Worm (Caenorhabditis elegans) whole organism, L1 larva: ENCODE measurements around the gene F49C12.4.

Source experiments
- C04F5.9 ChIP-seq: sonication (generic microtip); optimal IDR thresholded peaks from 2 replicates; lab custom pipeline; 2016; ENCODE audit warnings: missing genetic modification characterization, missing compliant biosample characterization
- C16A3.4 ChIP-seq: fragments of 150-350 bp; optimal IDR thresholded peaks from 2 replicates; lab custom pipeline; 2014; ENCODE audit warnings: missing biosample characterization, missing genetic modification characterization
- C34B4.2 ChIP-seq: sonication (generic microtip); optimal IDR thresholded peaks from 2 replicates; lab custom pipeline; 2017; ENCODE audit warnings: mild to moderate bottlenecking, missing genetic modification characterization, missing compliant biosample characterization
- Y116A8C.19 ChIP-seq: sonication (generic microtip); optimal IDR thresholded peaks from 2 replicates; lab custom pipeline; 2016; ENCODE audit warnings: missing compliant biosample characterization, missing genetic modification characterization, borderline replicate concordance
- ama-1 ChIP-seq: fragments of 150-350 bp; optimal IDR thresholded peaks from 2 replicates; lab custom pipeline; 2014
- ceh-8 ChIP-seq: fragments of 200-800 bp; sonication (Bioruptor generic); optimal IDR thresholded peaks from 2 replicates; lab custom pipeline; 2018; ENCODE audit warnings: mild to moderate bottlenecking, missing genetic modification characterization, moderate library complexity, missing compliant biosample characterization
- dpl-1 ChIP-seq, 3 experiments: fragments of 150-350 bp in 2 of 3; sonication (generic microtip) in 1 of 3; optimal IDR thresholded peaks; 2 replicates each; lab custom pipeline; 2014 to 2017; ENCODE audit warnings: missing biosample characterization in 3 of 3, missing genetic modification characterization in 3 of 3, missing genetic modification reagents in 3 of 3
- dsc-1 ChIP-seq: sonication (generic microtip); optimal IDR thresholded peaks from 2 replicates; lab custom pipeline; 2016; ENCODE audit warnings: mild to moderate bottlenecking, missing genetic modification characterization, missing compliant biosample characterization
- efl-1 ChIP-seq, 4 experiments: fragments of 150-350 bp; optimal IDR thresholded peaks in 3 of 4; peaks in 1 of 4; 1 replicate in 1 of 4; 2 replicates in 3 of 4; lab custom pipeline; 2014; ENCODE audit warnings: missing biosample characterization in 2 of 4, missing genetic modification characterization in 2 of 4, missing genetic modification reagents in 2 of 4
- efl-3 ChIP-seq: fragments of 200-800 bp; sonication (Bioruptor generic); optimal IDR thresholded peaks from 2 replicates; lab custom pipeline; 2018; ENCODE audit warnings: mild to moderate bottlenecking, missing genetic modification characterization, missing compliant biosample characterization
- egl-13 ChIP-seq: sonication (generic microtip); optimal IDR thresholded peaks from 2 replicates; lab custom pipeline; 2016; ENCODE audit warnings: missing genotype, missing genetic modification reagents, missing genetic modification characterization, missing compliant biosample characterization
- elt-2 ChIP-seq: sonication (generic microtip); optimal IDR thresholded peaks from 2 replicates; lab custom pipeline; 2016; ENCODE audit warnings: missing genetic modification characterization, mild to moderate bottlenecking, inconsistent platforms, missing compliant biosample characterization, missing genetic modification reagents
- elt-3 ChIP-seq, 6 experiments: fragments of 150-350 bp in 1 of 6; sonication (generic microtip); optimal IDR thresholded peaks; 2 replicates each; lab custom pipeline; 2017 to 2018; ENCODE audit warnings: missing biosample characterization in 6 of 6, missing genetic modification characterization in 6 of 6, inconsistent platforms in 1 of 6
- fkh-4 ChIP-seq: sonication (generic microtip); optimal IDR thresholded peaks from 2 replicates; lab custom pipeline; 2016; ENCODE audit warnings: missing compliant biosample characterization, missing genetic modification characterization, borderline replicate concordance
- hlh-17 ChIP-seq: fragments of 200-800 bp; sonication (Bioruptor generic); optimal IDR thresholded peaks from 2 replicates; lab custom pipeline; 2018; ENCODE audit warnings: missing genetic modification characterization, mild to moderate bottlenecking, missing compliant biosample characterization, moderate library complexity, borderline replicate concordance
- isw-1 ChIP-seq: fragments of 200-800 bp; sonication (Bioruptor generic); IDR thresholded peaks from 2 replicates; pipeline ENCODE4 v1.3.6; 2022; ENCODE audit warnings: missing genetic modification characterization, missing compliant biosample characterization
- lin-15B ChIP-seq: fragments of 150-350 bp; sonication (generic microtip); optimal IDR thresholded peaks from 3 replicates; lab custom pipeline; 2014; ENCODE audit warnings: missing biosample characterization, missing genetic modification characterization
- lin-35 ChIP-seq, 2 experiments: fragments of 150-350 bp; optimal IDR thresholded peaks; 2 replicates each; lab custom pipeline; 2014; ENCODE audit warnings: missing biosample characterization in 2 of 2, missing genetic modification characterization in 2 of 2, missing genetic modification reagents in 2 of 2
- lin-39 ChIP-seq: fragments of 150-350 bp; optimal IDR thresholded peaks from 2 replicates; lab custom pipeline; 2014; ENCODE audit warnings: missing biosample characterization, missing genetic modification reagents, missing genetic modification characterization
- lir-3 ChIP-seq: sonication (generic microtip); optimal IDR thresholded peaks from 2 replicates; lab custom pipeline; 2016; ENCODE audit warnings: mild to moderate bottlenecking, missing genetic modification characterization, moderate library complexity, missing compliant biosample characterization; ENCODE audit not compliant: poor library complexity
- lsy-2 ChIP-seq, 2 experiments: fragments of 150-350 bp; optimal IDR thresholded peaks; 2 replicates each; lab custom pipeline; 2014; ENCODE audit warnings: missing biosample characterization in 2 of 2, missing genetic modification characterization in 2 of 2
- mab-9 ChIP-seq: fragments of 200-800 bp; sonication (Bioruptor generic); IDR thresholded peaks from 2 replicates; pipeline ENCODE4 v1.3.6; 2022; ENCODE audit warnings: missing genetic modification reagents, missing genetic modification characterization, missing compliant biosample characterization
- mdl-1 ChIP-seq, 2 experiments: fragments of 150-350 bp; optimal IDR thresholded peaks; 2 replicates each; lab custom pipeline; 2014 to 2017; ENCODE audit warnings: missing biosample characterization in 2 of 2, missing genetic modification characterization in 2 of 2, inconsistent platforms in 1 of 2
- mef-2 ChIP-seq: fragments of 150-350 bp; optimal IDR thresholded peaks from 2 replicates; lab custom pipeline; 2014; ENCODE audit warnings: missing biosample characterization, missing genetic modification characterization
- mep-1 ChIP-seq: fragments of 150-350 bp; optimal IDR thresholded peaks from 2 replicates; lab custom pipeline; 2014; ENCODE audit warnings: missing biosample characterization, missing genetic modification characterization
- nhr-11 ChIP-seq: fragments of 150-350 bp; optimal IDR thresholded peaks from 2 replicates; lab custom pipeline; 2014; ENCODE audit warnings: missing biosample characterization, missing genetic modification characterization
- nhr-237 ChIP-seq: fragments of 150-350 bp; optimal IDR thresholded peaks from 2 replicates; lab custom pipeline; 2014; ENCODE audit warnings: missing biosample characterization, missing genetic modification characterization
- nhr-47 ChIP-seq: sonication (generic microtip); optimal IDR thresholded peaks from 2 replicates; lab custom pipeline; 2016; ENCODE audit warnings: mild to moderate bottlenecking, missing genetic modification characterization, moderate library complexity, missing compliant biosample characterization
- nhr-71 ChIP-seq: sonication (generic microtip); optimal IDR thresholded peaks from 2 replicates; lab custom pipeline; 2016; ENCODE audit warnings: mild to moderate bottlenecking, missing genetic modification characterization, moderate library complexity, missing compliant biosample characterization
- nhr-84 ChIP-seq: sonication (generic microtip); optimal IDR thresholded peaks from 2 replicates; lab custom pipeline; 2017; ENCODE audit warnings: missing biosample characterization, missing genetic modification characterization
- nhr-85 ChIP-seq: sonication (generic microtip); peaks from one replicate; lab custom pipeline; 2016; ENCODE audit warnings: missing genetic modification characterization, inconsistent platforms, missing compliant biosample characterization
- nhr-90 ChIP-seq: sonication (generic microtip); optimal IDR thresholded peaks from 2 replicates; lab custom pipeline; 2016; ENCODE audit warnings: mild to moderate bottlenecking, missing genetic modification characterization, missing compliant biosample characterization; ENCODE audit not compliant: poor library complexity
- sox-4 ChIP-seq: sonication (generic microtip); optimal IDR thresholded peaks from 2 replicates; lab custom pipeline; 2016; ENCODE audit warnings: missing genetic modification characterization, missing compliant biosample characterization
- sptf-1 ChIP-seq: fragments of 150-350 bp; optimal IDR thresholded peaks from 2 replicates; lab custom pipeline; 2014; ENCODE audit warnings: missing biosample characterization, missing genetic modification characterization
- swsn-7 ChIP-seq: sonication (generic microtip); optimal IDR thresholded peaks from 2 replicates; lab custom pipeline; 2016; ENCODE audit warnings: missing genetic modification characterization, missing compliant biosample characterization
- tbx-2 ChIP-seq: sonication (generic microtip); optimal IDR thresholded peaks from 2 replicates; lab custom pipeline; 2016; ENCODE audit warnings: missing genetic modification characterization, missing compliant biosample characterization
- unc-30 ChIP-seq: sonication (generic microtip); optimal IDR thresholded peaks from 2 replicates; lab custom pipeline; 2017; ENCODE audit warnings: missing biosample characterization, missing genetic modification characterization

The F49C12.4 gene

DNA sequence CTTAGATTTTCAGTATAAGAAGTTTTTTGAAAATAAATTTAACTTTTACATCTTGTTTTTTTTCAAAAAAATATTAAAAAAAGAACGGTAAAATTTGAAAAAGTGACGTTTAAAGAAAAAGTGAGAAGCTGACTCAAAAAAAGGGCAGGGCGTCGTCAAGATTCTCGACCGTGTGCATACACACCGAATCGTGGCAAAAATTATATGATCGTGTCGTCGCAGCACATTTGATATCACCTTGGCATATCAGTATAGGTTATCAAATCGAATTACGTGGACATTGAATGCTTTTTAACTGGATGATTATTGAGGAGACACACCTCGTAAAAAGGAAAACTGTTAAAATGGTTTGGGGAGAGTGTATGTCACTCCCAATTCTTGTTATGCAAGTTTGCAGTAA is 29.1 kb upstream of the F49C12.4 start:
- TF ChIP-seq nhr-90 (tag; lab: Kevin White, UChicago) (peak; percentile 5), efl-1 (optimal IDR thresholded peaks at IDR 0.05; lab: Kevin White, UChicago) (no peak), efl-1 (GFP tag; optimal IDR thresholded peaks at IDR 0.05 in 1 of 2; lab: Kevin White, UChicago) (peak in 1 of 2 experiments; percentile 41), elt-2 (tag; lab: Kevin White, UChicago) (peak; percentile 47), lin-39 (tag; lab: Kevin White, UChicago) (no peak), unc-30 (no peak), Y116A8C.19 (tag; lab: Kevin White, UChicago) (no peak), ama-1 (lab: Kevin White, UChicago) (peak; percentile 45), dsc-1 (no peak)

DNA sequence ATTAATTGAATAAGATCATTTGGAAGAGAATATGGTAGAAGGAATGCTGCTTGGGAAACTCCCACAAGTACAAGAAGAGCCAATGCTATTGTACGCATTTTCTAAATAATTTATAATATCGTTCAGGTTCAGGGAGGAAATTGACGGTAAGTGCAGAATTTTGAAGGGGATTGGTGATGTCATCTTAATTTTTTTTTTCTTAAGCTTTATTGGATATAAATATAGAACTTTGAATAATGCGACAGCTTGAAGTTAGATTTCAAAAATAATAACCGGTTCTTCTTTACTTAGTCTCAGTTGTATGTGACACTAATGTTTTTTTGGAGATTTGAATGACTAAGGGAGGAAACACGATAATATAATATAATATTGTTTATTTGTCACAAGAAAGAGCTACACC is 26.9 kb upstream of the F49C12.4 start, which contains the start of gene nspg-7.1:
Gene nspg-7.1 (minus strand): TSS at position 101 of the 400 bp plus-strand sequence.
- TF ChIP-seq efl-3 (GFP tag; lab: Kevin White, UChicago) (no peak), nhr-237 (tag; lab: Kevin White, UChicago) (no peak), elt-2 (tag; lab: Kevin White, UChicago) (no peak), mdl-1 (tag; optimal IDR thresholded peaks at IDR 0.05; lab: Kevin White, UChicago) (no peak), fkh-4 (no peak), lin-15B (tag; lab: Kevin White, UChicago) (no peak), Y116A8C.19 (tag; lab: Kevin White, UChicago) (no peak), nhr-71 (tag; lab: Kevin White, UChicago) (no peak), elt-3 (tag; optimal IDR thresholded peaks at IDR 0.05; lab: Kevin White, UChicago) (no peak), dpl-1 (GFP tag; optimal IDR thresholded peaks at IDR 0.05; lab: Kevin White, UChicago) (no peak), egl-13 (tag; lab: Kevin White, UChicago) (no peak), nhr-11 (tag; lab: Kevin White, UChicago) (no peak), nhr-84 (tag; lab: Kevin White, UChicago) (no peak)

DNA sequence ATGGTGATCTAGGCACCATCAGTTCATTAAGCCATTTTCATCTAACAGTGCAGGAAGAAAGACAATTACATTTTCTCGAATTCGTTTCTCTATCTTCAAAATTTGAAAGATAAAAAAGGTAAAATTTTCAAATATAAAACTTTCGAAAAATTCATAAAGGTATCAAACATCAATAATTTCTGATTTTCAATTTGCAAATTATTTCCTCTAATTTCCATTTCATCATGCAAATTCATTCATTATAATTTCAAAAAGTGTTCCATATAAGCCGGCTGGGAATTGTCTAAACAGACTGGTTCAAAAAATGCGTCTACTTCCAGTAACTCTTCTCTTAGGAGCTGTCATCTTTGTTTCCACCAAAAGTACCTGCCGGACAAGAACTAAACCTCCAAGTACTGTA is 23.8 kb upstream of the F49C12.4 start, which contains the start of gene clec-183:
Gene clec-183 (plus strand): TSS at position 301 of the 400 bp plus-strand sequence.
- TF ChIP-seq dpl-1 (GFP tag; optimal IDR thresholded peaks at IDR 0.05; lab: Kevin White, UChicago) (no peak), C16A3.4 (no peak), hlh-17 (GFP tag; lab: Kevin White, UChicago) (no peak), lin-15B (tag; lab: Kevin White, UChicago) (no peak)
- TF ChIP-seq, all 84 proteins: peak for 0

DNA sequence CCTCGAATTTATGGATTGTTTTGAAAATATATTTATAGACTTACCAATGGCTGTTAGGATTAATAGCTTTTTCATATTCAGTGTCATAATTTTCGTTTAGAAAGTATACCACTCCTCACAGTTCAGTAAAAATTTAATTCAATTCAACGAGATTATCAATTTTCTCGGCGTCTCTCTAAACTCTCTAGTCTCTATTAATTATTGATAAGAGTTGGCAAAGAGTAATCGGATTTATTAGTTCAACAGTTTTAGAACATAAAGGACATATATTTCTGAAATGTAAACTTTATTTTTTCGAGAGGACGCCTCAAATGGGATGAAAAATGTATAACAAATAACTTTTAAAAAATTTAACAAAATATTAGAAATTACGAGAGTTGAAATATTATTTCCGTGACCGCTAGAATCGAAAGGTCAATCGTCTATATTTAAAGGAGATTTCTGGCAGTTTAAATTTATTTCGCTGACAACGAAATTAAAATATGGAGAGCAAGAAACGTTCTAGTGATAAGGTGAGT is 20.2 kb upstream of the F49C12.4 start, which contains the start of the genes nspg-11 and F49C12.15:
Gene nspg-11 (minus strand): TSS at position 101 of the 518 bp plus-strand sequence.
Gene F49C12.15 (plus strand): TSS at position 468 of the 518 bp plus-strand sequence.
- TF ChIP-seq sox-4 (no peak), sptf-1 (tag; lab: Kevin White, UChicago) (no peak), mab-9 (GFP tag; lab: Robert Waterston, UW) (no peak), ama-1 (lab: Kevin White, UChicago) (no peak), lin-35 (GFP tag; optimal IDR thresholded peaks at IDR 0.05; lab: Kevin White, UChicago) (no peak), lir-3 (tag; lab: Kevin White, UChicago) (no peak), swsn-7 (no peak), ceh-8 (GFP tag; lab: Kevin White, UChicago) (no peak), mep-1 (tag; lab: Kevin White, UChicago) (no peak), nhr-47 (no peak), dpl-1 (GFP tag; optimal IDR thresholded peaks at IDR 0.05; lab: Kevin White, UChicago) (no peak), C34B4.2 (tag; lab: Kevin White, UChicago) (no peak), mef-2 (tag; lab: Kevin White, UChicago) (no peak), C04F5.9 (tag; lab: Kevin White, UChicago) (no peak), nhr-85 (tag; lab: Kevin White, UChicago) (no peak), tbx-2 (tag; lab: Kevin White, UChicago) (no peak), efl-1 (optimal IDR thresholded peaks at IDR 0.05; lab: Kevin White, UChicago) (no peak), efl-1 (GFP tag; optimal IDR thresholded peaks at IDR 0.05 in 1 of 2; lab: Kevin White, UChicago) (no peak), isw-1 (GFP tag; lab: Robert Waterston, UW) (no peak), lsy-2 (tag; optimal IDR thresholded peaks at IDR 0.05; lab: Kevin White, UChicago) (no peak)
